Fruit fly (Drosophila melanogaster) whole organism, wandering third instar larva: ENCODE measurements around the gene CG7668.

Experiments
- CG9705 ChIP-seq: fragments of 200-800 bp; sonication (Bioruptor generic); optimal IDR thresholded peaks from 2 replicates; lab custom pipeline; 2018; ENCODE audit warnings: missing biosample characterization, mild to moderate bottlenecking, missing genetic modification characterization
- CrebA ChIP-seq: fragments of 200-800 bp; sonication (Bioruptor generic); optimal IDR thresholded peaks from 2 replicates; lab custom pipeline; 2016; ENCODE audit warnings: missing biosample characterization, mild to moderate bottlenecking, missing genetic modification characterization, borderline replicate concordance
- Dfd ChIP-seq: fragments of >200 bp; optimal IDR thresholded peaks from 2 replicates; lab custom pipeline; 2017; ENCODE audit warnings: missing biosample characterization, missing genetic modification characterization
- Dif ChIP-seq: fragments of 200-275, 200-300 bp; sonication (Bioruptor generic); optimal IDR thresholded peaks from 2 replicates; lab custom pipeline; 2018; ENCODE audit warnings: missing biosample characterization, missing genetic modification characterization; ENCODE audit not compliant: partially characterized antibody
- Hr78 ChIP-seq: fragments of >200 bp; optimal IDR thresholded peaks from 2 replicates; lab custom pipeline; 2017; ENCODE audit warnings: missing biosample characterization, missing genetic modification characterization
- Hr83 ChIP-seq: fragments of 200-300 bp; sonication (Bioruptor generic); optimal IDR thresholded peaks from 2 replicates; lab custom pipeline; 2016; ENCODE audit warnings: missing biosample characterization, mild to moderate bottlenecking, missing genetic modification characterization, moderate library complexity; ENCODE audit not compliant: poor library complexity, severe bottlenecking
- Jra ChIP-seq: sonication (Bioruptor generic); optimal IDR thresholded peaks from 2 replicates; lab custom pipeline; 2016; ENCODE audit warnings: missing biosample characterization, missing genetic modification characterization
- Mio ChIP-seq: sonication (Bioruptor generic); optimal IDR thresholded peaks from 2 replicates; lab custom pipeline; 2016; ENCODE audit warnings: missing biosample characterization, missing genetic modification characterization
- Myc ChIP-seq: fragments of >200 bp; optimal IDR thresholded peaks from 2 replicates; lab custom pipeline; 2017
- N ChIP-seq: fragments of >200 bp; optimal IDR thresholded peaks from 2 replicates; lab custom pipeline; 2018; ENCODE audit warnings: missing biosample characterization, missing external identifiers, missing genetic modification characterization
- OdsH ChIP-seq: fragments of 200-800 bp; sonication (Bioruptor generic); optimal IDR thresholded peaks from 2 replicates; lab custom pipeline; 2016; ENCODE audit warnings: missing biosample characterization, mild to moderate bottlenecking, missing genetic modification characterization
- Rel ChIP-seq, 2 experiments: fragments of 200-800 bp; sonication (Bioruptor generic) in 1 of 2; optimal IDR thresholded peaks; 2 replicates in 1 of 2; 3 replicates in 1 of 2; lab custom pipeline; 2016 to 2019; ENCODE audit warnings: mild to moderate bottlenecking in 2 of 2, missing biosample characterization in 2 of 2, missing genetic modification characterization in 2 of 2, moderate library complexity in 1 of 2
- Sp1 ChIP-seq: fragments of 200-800 bp; sonication (Bioruptor generic); optimal IDR thresholded peaks from 3 replicates; lab custom pipeline; 2019; ENCODE audit warnings: missing biosample characterization, mild to moderate bottlenecking, missing genetic modification characterization, moderate library complexity
- Vsx2 ChIP-seq: fragments of 200-300, 225-300 bp; sonication (Bioruptor generic); optimal IDR thresholded peaks from 2 replicates; lab custom pipeline; 2018; ENCODE audit warnings: missing biosample characterization, missing genetic modification characterization; ENCODE audit not compliant: partially characterized antibody
- br ChIP-seq: fragments of 200-800 bp; sonication (Bioruptor generic); optimal IDR thresholded peaks from 2 replicates; lab custom pipeline; 2016; ENCODE audit warnings: missing biosample characterization, missing genetic modification characterization
- brk ChIP-seq: fragments of 200-800 bp; sonication (Bioruptor generic); optimal IDR thresholded peaks from 2 replicates; lab custom pipeline; 2016; ENCODE audit warnings: missing biosample characterization, mild to moderate bottlenecking, missing genetic modification characterization
- dl ChIP-seq, 2 experiments: fragments of 175-275, 200-275 bp in 1 of 2; fragments of 200-275 bp in 1 of 2; sonication (Bioruptor generic); optimal IDR thresholded peaks; lab custom pipeline; 2018; ENCODE audit warnings: mild to moderate bottlenecking in 2 of 2, missing biosample characterization in 2 of 2, missing genetic modification characterization in 2 of 2, moderate library complexity in 2 of 2; ENCODE audit not compliant: partially characterized antibody in 2 of 2, insufficient read depth in 1 of 2
- dmrt93B ChIP-seq: fragments of 200-800 bp; sonication (Bioruptor generic); optimal IDR thresholded peaks from 2 replicates; lab custom pipeline; 2018; ENCODE audit warnings: missing biosample characterization, mild to moderate bottlenecking, missing genetic modification characterization
- dsf ChIP-seq: sonication (Bioruptor generic); optimal IDR thresholded peaks from 2 replicates; lab custom pipeline; 2016; ENCODE audit warnings: missing biosample characterization, missing genetic modification characterization, borderline replicate concordance
- foxo ChIP-seq, 2 experiments: fragments of 200-800 bp; sonication (Bioruptor generic); optimal IDR thresholded peaks; 2 replicates in 1 of 2; 3 replicates in 1 of 2; lab custom pipeline; 2016 to 2017; ENCODE audit warnings: missing biosample characterization in 2 of 2, missing genetic modification characterization in 2 of 2
- fru ChIP-seq: fragments of 200-800 bp; sonication (Bioruptor generic); optimal IDR thresholded peaks from 3 replicates; lab custom pipeline; 2016; ENCODE audit warnings: missing biosample characterization, mild to moderate bottlenecking, missing genetic modification characterization
- h ChIP-seq: fragments of 200-800 bp; sonication (Bioruptor generic); optimal IDR thresholded peaks from 3 replicates; lab custom pipeline; 2016; ENCODE audit warnings: missing biosample characterization, mild to moderate bottlenecking, missing genetic modification characterization
- jim ChIP-seq: fragments of 175-275, 200-325 bp; sonication (Bioruptor generic); optimal IDR thresholded peaks from 2 replicates; lab custom pipeline; 2016; ENCODE audit warnings: missing biosample characterization, mild to moderate bottlenecking, missing genetic modification characterization
- lola ChIP-seq: fragments of >200 bp; optimal IDR thresholded peaks from 2 replicates; lab custom pipeline; 2017; ENCODE audit warnings: missing biosample characterization, missing genetic modification characterization
- rgr ChIP-seq: fragments of 200-800 bp; sonication (Bioruptor generic); optimal IDR thresholded peaks from 3 replicates; lab custom pipeline; 2016; ENCODE audit warnings: missing biosample characterization, mild to moderate bottlenecking, missing genetic modification characterization
- sage ChIP-seq: fragments of 200-800 bp; sonication (Bioruptor generic); optimal IDR thresholded peaks from 2 replicates; lab custom pipeline; 2016; ENCODE audit warnings: missing biosample characterization, mild to moderate bottlenecking, missing genetic modification characterization
- sv ChIP-seq: fragments of 200-800 bp; sonication (Bioruptor generic); optimal IDR thresholded peaks from 3 replicates; lab custom pipeline; 2016; ENCODE audit warnings: missing biosample characterization, missing genetic modification characterization
- tai ChIP-seq: sonication (Bioruptor generic); optimal IDR thresholded peaks from 2 replicates; lab custom pipeline; 2016; ENCODE audit warnings: missing biosample characterization, missing genetic modification characterization
- usp ChIP-seq: fragments of >200 bp; optimal IDR thresholded peaks from 2 replicates; lab custom pipeline; 2017; ENCODE audit warnings: missing biosample characterization, missing genetic modification characterization
- woc ChIP-seq: sonication (Bioruptor generic); optimal IDR thresholded peaks from 2 replicates; lab custom pipeline; 2016; ENCODE audit warnings: missing biosample characterization, mild to moderate bottlenecking, missing genetic modification characterization

Gene CG7668

dm6 chr3L:20000878-20001640 is 1.5 kb upstream of the CG7668 start:
- peak; percentile 41 for TF ChIP-seq fru (GFP tag; lab: Kevin White, UChicago)
- peak; percentile 56 for TF ChIP-seq woc (GFP tag; lab: Kevin White, UChicago)
- no peak for TF ChIP-seq dl (GFP tag; optimal IDR thresholded peaks at IDR 0.05; lab: Kevin White, UChicago; ENCODE audit: insufficient read depth in 1 of 2, partially characterized antibody in 2 of 2)

- no peak for TF ChIP-seq sage
- TF ChIP-seq Hr78 (GFP tag; lab: Kevin White, UChicago): no peak
- no peak for TF ChIP-seq foxo (GFP tag; optimal IDR thresholded peaks at IDR 0.05; lab: Kevin White, UChicago)
- no peak for TF ChIP-seq dmrt93B (GFP tag; lab: Kevin White, UChicago)
- TF ChIP-seq brk (GFP tag; lab: Kevin White, UChicago): no peak
- TF ChIP-seq OdsH (GFP tag; lab: Kevin White, UChicago): no peak
- TF ChIP-seq Dif (GFP tag; lab: Kevin White, UChicago): no peak
- no peak for TF ChIP-seq Vsx2 (GFP tag; lab: Kevin White, UChicago)
- TF ChIP-seq N: no peak
- no peak for TF ChIP-seq jim (GFP tag; lab: Kevin White, UChicago)
- no peak for TF ChIP-seq h (GFP tag; lab: Kevin White, UChicago)
- no peak for TF ChIP-seq br (GFP tag; lab: Kevin White, UChicago)
- no peak for TF ChIP-seq Jra (GFP tag; lab: Kevin White, UChicago)
- TF ChIP-seq rgr: no peak
- TF ChIP-seq sv (GFP tag; lab: Kevin White, UChicago): no peak
- TF ChIP-seq Mio (GFP tag; lab: Kevin White, UChicago): no peak
- TF ChIP-seq tai: no peak
- no peak for TF ChIP-seq woc (GFP tag; lab: Kevin White, UChicago)
- no peak for TF ChIP-seq Hr83 (GFP tag; lab: Kevin White, UChicago)
Measured at dm6 chr3L:20003235-20003493, 628 bp downstream of the CG7668 start.

- TF ChIP-seq Hr83 (GFP tag; lab: Kevin White, UChicago) (peak; percentile 0), Vsx2 (GFP tag; lab: Kevin White, UChicago) (peak; percentile 79), usp (GFP tag; lab: Kevin White, UChicago) (no peak), Rel (GFP tag; optimal IDR thresholded peaks at IDR 0.05; lab: Kevin White, UChicago) (no peak), Rel (tag; optimal IDR thresholded peaks at IDR 0.05; lab: Kevin White, UChicago) (no peak), sage (peak; percentile 31), br (GFP tag; lab: Kevin White, UChicago) (no peak), Myc (peak; percentile 64)
Measured at dm6 chr3L:20004442-20004869, 1.9 kb downstream of the CG7668 start.

- TF ChIP-seq CrebA (GFP tag; lab: Kevin White, UChicago) (no peak), jim (GFP tag; lab: Kevin White, UChicago) (no peak), brk (GFP tag; lab: Kevin White, UChicago) (no peak), dsf (no peak)
Measured at dm6 chr3L:20005033-20005782, 2.7 kb downstream of the CG7668 start, which contains the start of gene kug. kug (plus strand) TSS chr3L:20005301.

dm6 chr3L:20006269-20007265 is 4.0 kb downstream of the CG7668 start:
- no peak for TF ChIP-seq Mio (GFP tag; lab: Kevin White, UChicago)
- TF ChIP-seq CG9705 (GFP tag; lab: Kevin White, UChicago): no peak
- TF ChIP-seq dmrt93B (GFP tag; lab: Kevin White, UChicago): no peak
- peak; percentile 34 for TF ChIP-seq tai
- TF ChIP-seq Dfd (GFP tag; lab: Kevin White, UChicago): no peak
- TF ChIP-seq Sp1 (GFP tag; lab: Kevin White, UChicago): no peak
- no peak for TF ChIP-seq foxo (GFP tag; optimal IDR thresholded peaks at IDR 0.05; lab: Kevin White, UChicago)
- TF ChIP-seq N: no peak
- no peak for TF ChIP-seq Rel (GFP tag; optimal IDR thresholded peaks at IDR 0.05; lab: Kevin White, UChicago)
- peak; percentile 77 for TF ChIP-seq Rel (tag; optimal IDR thresholded peaks at IDR 0.05; lab: Kevin White, UChicago)
- no peak for TF ChIP-seq usp (GFP tag; lab: Kevin White, UChicago)
- TF ChIP-seq lola (GFP tag; lab: Kevin White, UChicago): no peak
- TF ChIP-seq Vsx2 (GFP tag; lab: Kevin White, UChicago): no peak
